Worm (Caenorhabditis elegans) whole organism, young adult: ENCODE measurements around the gene D2096.7.
A peak's percentile ranks its signal among the peaks of the same experiment; 100 is the strongest.

ENCODE experiments used
- B0019.2 ChIP-seq: fragments of 200-800 bp; sonication (Bioruptor generic); conservative IDR thresholded peaks from 2 replicates; pipeline ENCODE4 v1.3.6; 2022; ENCODE audit warnings: missing genetic modification reagents, missing genetic modification characterization, missing compliant biosample characterization
- B0336.3 ChIP-seq: fragments of 200-800 bp; sonication (Bioruptor generic); IDR thresholded peaks from 2 replicates; pipeline ENCODE4 v1.3.6; 2022; ENCODE audit warnings: missing genetic modification characterization, missing compliant biosample characterization
- C17E4.6 ChIP-seq: fragments of 200-800 bp; sonication (Bioruptor generic); IDR thresholded peaks from 2 replicates; pipeline ENCODE4 v1.3.6; 2022; ENCODE audit warnings: missing genetic modification reagents, missing genetic modification characterization, missing compliant biosample characterization
- D2030.7 ChIP-seq: fragments of 200-800 bp; sonication (Bioruptor generic); IDR thresholded peaks from 2 replicates; pipeline ENCODE4 v1.3.6; 2022; ENCODE audit warnings: missing genetic modification reagents, missing genetic modification characterization, missing compliant biosample characterization
- F23B12.7 ChIP-seq: sonication (generic microtip); optimal IDR thresholded peaks from 2 replicates; lab custom pipeline; 2017; ENCODE audit warnings: missing genetic modification characterization, mild to moderate bottlenecking, missing compliant biosample characterization, antibody characterized with exemption, moderate library complexity; ENCODE audit not compliant: insufficient read depth
- F37B4.10 ChIP-seq: fragments of 200-800 bp; sonication (Bioruptor generic); IDR thresholded peaks from 2 replicates; pipeline ENCODE4 v1.3.6; 2022; ENCODE audit warnings: missing genetic modification characterization, missing compliant biosample characterization
- T07F8.4 ChIP-seq: sonication (generic microtip); optimal IDR thresholded peaks from 2 replicates; lab custom pipeline; 2016; ENCODE audit warnings: mild to moderate bottlenecking, missing genetic modification characterization, moderate library complexity, missing compliant biosample characterization
- Y53G8AR.9 ChIP-seq: fragments of 200-800 bp; sonication (Bioruptor generic); conservative IDR thresholded peaks from 2 replicates; pipeline ENCODE4 v1.3.6; 2022; ENCODE audit warnings: missing genetic modification reagents, missing genetic modification characterization, missing compliant biosample characterization
- Y67H2A.10 ChIP-seq: fragments of 200-800 bp; sonication (Bioruptor generic); conservative IDR thresholded peaks from 2 replicates; pipeline ENCODE4 v1.3.6; 2022; ENCODE audit warnings: missing genetic modification reagents, missing genetic modification characterization, missing compliant biosample characterization
- Y95B8A.8 ChIP-seq: fragments of 200-800 bp; sonication (Bioruptor generic); IDR thresholded peaks from 2 replicates; pipeline ENCODE4 v1.3.6; 2022; ENCODE audit warnings: missing genetic modification reagents, missing genetic modification characterization, missing compliant biosample characterization
- ZK185.1 ChIP-seq: sonication (generic microtip); optimal IDR thresholded peaks from 2 replicates; lab custom pipeline; 2016; ENCODE audit warnings: mild to moderate bottlenecking, missing genetic modification characterization, missing compliant biosample characterization; ENCODE audit not compliant: poor library complexity, severe bottlenecking
- akir-1 ChIP-seq: fragments of 200-800 bp; sonication (Bioruptor generic); optimal IDR thresholded peaks from 2 replicates; lab custom pipeline; 2018; ENCODE audit warnings: mild to moderate bottlenecking, missing genetic modification characterization, moderate library complexity, missing compliant biosample characterization
- ama-1 ChIP-seq, 3 experiments: fragments of 150-350 bp in 1 of 3; sonication (generic microtip) in 2 of 3; optimal IDR thresholded peaks; 2 replicates each; lab custom pipeline; 2014 to 2018; ENCODE audit warnings: missing biosample characterization in 2 of 3, missing genetic modification characterization in 2 of 3, missing genetic modification reagents in 2 of 3
- attf-3 ChIP-seq: fragments of 200-800 bp; sonication (Bioruptor generic); conservative IDR thresholded peaks from 2 replicates; pipeline ENCODE4 v1.3.6; 2022; ENCODE audit warnings: missing genetic modification reagents, missing genetic modification characterization, missing compliant biosample characterization
- ccch-3 ChIP-seq: fragments of 200-800 bp; sonication (Bioruptor generic); optimal IDR thresholded peaks from 2 replicates; lab custom pipeline; 2018; ENCODE audit warnings: mild to moderate bottlenecking, missing genetic modification characterization, missing compliant biosample characterization
- cebp-2 ChIP-seq: fragments of 200-800 bp; sonication (Bioruptor generic); IDR thresholded peaks from 2 replicates; pipeline ENCODE4 v1.3.6; 2022; ENCODE audit warnings: missing genetic modification characterization, missing compliant biosample characterization
- ceh-100 ChIP-seq: fragments of 200-800 bp; sonication (Bioruptor generic); IDR thresholded peaks from 2 replicates; pipeline ENCODE4 v1.3.6; 2022; ENCODE audit warnings: missing genetic modification reagents, missing genetic modification characterization, missing compliant biosample characterization
- ceh-27 ChIP-seq: fragments of 200-800 bp; sonication (Bioruptor generic); optimal IDR thresholded peaks from 2 replicates; lab custom pipeline; 2018; ENCODE audit warnings: mild to moderate bottlenecking, missing genetic modification characterization, moderate library complexity, missing compliant biosample characterization
- die-1 ChIP-seq: sonication (generic microtip); optimal IDR thresholded peaks from 2 replicates; lab custom pipeline; 2016; ENCODE audit warnings: missing genotype, mild to moderate bottlenecking, missing genetic modification characterization, missing compliant biosample characterization
- dox-1 ChIP-seq: fragments of 200-800 bp; sonication (Bioruptor generic); IDR thresholded peaks from 2 replicates; pipeline ENCODE4 v1.3.6; 2022; ENCODE audit warnings: missing genetic modification reagents, missing genetic modification characterization, missing compliant biosample characterization
- dpl-1 ChIP-seq: fragments of 150-350 bp; optimal IDR thresholded peaks from 2 replicates; lab custom pipeline; 2014; ENCODE audit warnings: missing biosample characterization, missing genetic modification reagents, missing genetic modification characterization
- efl-1 ChIP-seq: fragments of 150-350 bp; optimal IDR thresholded peaks from 2 replicates; lab custom pipeline; 2014; ENCODE audit warnings: missing biosample characterization, missing genetic modification reagents, missing genetic modification characterization
- egrh-3 ChIP-seq: fragments of 200-800 bp; sonication (Bioruptor generic); IDR thresholded peaks from 2 replicates; pipeline ENCODE4 v1.3.6; 2022; ENCODE audit warnings: missing genetic modification reagents, missing genetic modification characterization, missing compliant biosample characterization
- him-1 ChIP-seq: sonication (generic microtip); optimal IDR thresholded peaks from 2 replicates; lab custom pipeline; 2016; ENCODE audit warnings: missing genotype, missing genetic modification reagents, missing genetic modification characterization, missing compliant biosample characterization
- hlh-12 ChIP-seq: sonication (generic microtip); optimal IDR thresholded peaks from 2 replicates; lab custom pipeline; 2016; ENCODE audit warnings: missing genetic modification characterization, missing compliant biosample characterization
- hlh-26 ChIP-seq: fragments of 200-800 bp; sonication (Bioruptor generic); conservative IDR thresholded peaks from 2 replicates; pipeline ENCODE4 v1.3.6; 2022; ENCODE audit warnings: missing genetic modification reagents, missing genetic modification characterization, missing compliant biosample characterization
- hmg-1.2 ChIP-seq: fragments of 200-800 bp; sonication (Bioruptor generic); IDR thresholded peaks from 2 replicates; pipeline ENCODE4 v1.3.6; 2022; ENCODE audit warnings: missing genetic modification reagents, missing genetic modification characterization, missing compliant biosample characterization
- hsf-1 ChIP-seq: fragments of 200-800 bp; sonication (Bioruptor generic); IDR thresholded peaks from 2 replicates; pipeline ENCODE4 v1.3.6; 2022; ENCODE audit warnings: missing genetic modification reagents, missing genetic modification characterization, missing compliant biosample characterization
- lir-1 ChIP-seq: fragments of 200-800 bp; sonication (Bioruptor generic); conservative IDR thresholded peaks from 2 replicates; pipeline ENCODE4 v1.3.6; 2022; ENCODE audit warnings: missing genetic modification reagents, missing genetic modification characterization, missing compliant biosample characterization
- lsy-27 ChIP-seq: sonication (generic microtip); optimal IDR thresholded peaks from 2 replicates; lab custom pipeline; 2017; ENCODE audit warnings: missing genetic modification characterization, mild to moderate bottlenecking, missing compliant biosample characterization, antibody characterized with exemption, missing genotype, borderline replicate concordance; ENCODE audit not compliant: insufficient read depth
- madf-10 ChIP-seq: sonication (generic microtip); optimal IDR thresholded peaks from 2 replicates; lab custom pipeline; 2016; ENCODE audit warnings: mild to moderate bottlenecking, missing genetic modification characterization, missing compliant biosample characterization
- madf-6 ChIP-seq: fragments of 200-800 bp; sonication (Bioruptor generic); IDR thresholded peaks from 2 replicates; pipeline ENCODE4 v1.3.6; 2022; ENCODE audit warnings: missing genetic modification reagents, missing genetic modification characterization, missing compliant biosample characterization
- madf-8 ChIP-seq: fragments of 200-800 bp; sonication (Bioruptor generic); conservative IDR thresholded peaks from 2 replicates; pipeline ENCODE4 v1.3.6; 2022; ENCODE audit warnings: missing genetic modification reagents, missing genetic modification characterization, missing compliant biosample characterization
- nfyb-1 ChIP-seq: fragments of 200-800 bp; sonication (Bioruptor generic); IDR thresholded peaks from 2 replicates; pipeline ENCODE4 v1.3.6; 2022; ENCODE audit warnings: missing genetic modification reagents, missing genetic modification characterization, missing compliant biosample characterization
- nhr-179 ChIP-seq: sonication (generic microtip); optimal IDR thresholded peaks from 2 replicates; lab custom pipeline; 2016; ENCODE audit warnings: mild to moderate bottlenecking, missing genetic modification characterization, missing compliant biosample characterization
- nhr-80 ChIP-seq: sonication (generic microtip); optimal IDR thresholded peaks from 2 replicates; lab custom pipeline; 2016; ENCODE audit warnings: missing genetic modification characterization, missing compliant biosample characterization
- rcor-1 ChIP-seq: fragments of 200-800 bp; sonication (Bioruptor generic); IDR thresholded peaks from 2 replicates; pipeline ENCODE4 v1.3.6; 2022; ENCODE audit warnings: missing genetic modification reagents, missing genetic modification characterization, missing compliant biosample characterization
- rec-8 ChIP-seq, 2 experiments: sonication (generic microtip); optimal IDR thresholded peaks; 2 replicates each; lab custom pipeline; 2016; ENCODE audit warnings: mild to moderate bottlenecking in 2 of 2, missing genetic modification characterization in 2 of 2, missing genetic modification reagents in 2 of 2, missing genotype in 2 of 2, missing biosample characterization in 1 of 2, missing compliant biosample characterization in 1 of 2, moderate library complexity in 1 of 2
- sdz-38 ChIP-seq: sonication (generic microtip); optimal IDR thresholded peaks from 2 replicates; lab custom pipeline; 2016; ENCODE audit warnings: missing genotype, missing genetic modification characterization, missing compliant biosample characterization
- sea-2 ChIP-seq: fragments of 200-800 bp; sonication (Bioruptor generic); IDR thresholded peaks from 2 replicates; pipeline ENCODE4 v1.3.6; 2022; ENCODE audit warnings: missing genetic modification characterization, missing compliant biosample characterization
- snpc-4 ChIP-seq, 5 experiments: fragments of 150-350 bp in 1 of 5; sonication (generic microtip) in 4 of 5; optimal IDR thresholded peaks; 2 replicates each; lab custom pipeline; 2014 to 2018; ENCODE audit warnings: missing genetic modification characterization in 5 of 5, missing biosample characterization in 3 of 5, antibody characterized with exemption in 2 of 5, mild to moderate bottlenecking in 2 of 5, missing compliant biosample characterization in 2 of 5, missing genotype in 2 of 5, moderate library complexity in 2 of 5, missing genetic modification reagents in 1 of 5
- tbp1 ChIP-seq: fragments of 200-800 bp; sonication (Bioruptor generic); optimal IDR thresholded peaks from 2 replicates; lab custom pipeline; 2018; ENCODE audit warnings: mild to moderate bottlenecking, missing genetic modification characterization, missing compliant biosample characterization
- zfh-2 ChIP-seq: fragments of 200-800 bp; sonication (Bioruptor generic); conservative IDR thresholded peaks from 2 replicates; pipeline ENCODE4 v1.3.6; 2022; ENCODE audit warnings: missing genetic modification reagents, missing genetic modification characterization, missing compliant biosample characterization
- ztf-22 ChIP-seq: fragments of 200-800 bp; sonication (Bioruptor generic); optimal IDR thresholded peaks from 2 replicates; lab custom pipeline; 2018; ENCODE audit warnings: mild to moderate bottlenecking, missing genetic modification characterization, moderate library complexity, missing compliant biosample characterization
- ztf-26 ChIP-seq: sonication (generic microtip); optimal IDR thresholded peaks from 2 replicates; lab custom pipeline; 2017; ENCODE audit warnings: missing genetic modification characterization, missing compliant biosample characterization
- ztf-28 ChIP-seq: fragments of 200-800 bp; sonication (Bioruptor generic); IDR thresholded peaks from 2 replicates; pipeline ENCODE4 v1.3.6; 2022; ENCODE audit warnings: missing genetic modification reagents, missing genetic modification characterization, missing compliant biosample characterization
- ztf-6 ChIP-seq: fragments of 200-800 bp; sonication (Bioruptor generic); IDR thresholded peaks from 2 replicates; pipeline ENCODE4 v1.3.6; 2022; ENCODE audit warnings: missing genetic modification reagents, missing genetic modification characterization, missing compliant biosample characterization

Gene D2096.7

ce11 chrIV:8377501-8377900 lies at the start of gene D2096.7 (continued):
- TF ChIP-seq rec-8 (tag; optimal IDR thresholded peaks at IDR 0.05; lab: Kevin White, UChicago) (no peak), hlh-12 (tag; lab: Kevin White, UChicago) (no peak), ama-1 (optimal IDR thresholded peaks at IDR 0.05; lab: Kevin White, UChicago) (peak; percentile 74), ama-1 (GFP tag; optimal IDR thresholded peaks at IDR 0.05; lab: Kevin White, UChicago) (peak; percentile 76 to 95), Y95B8A.8 (GFP tag; lab: Robert Waterston, UW) (peak; percentile 64; the same call in 1 of the 2 replicates), B0019.2 (GFP tag; lab: Robert Waterston, UW) (no peak), C17E4.6 (GFP tag; lab: Robert Waterston, UW) (peak; percentile 76), cebp-2 (GFP tag; lab: Robert Waterston, UW) (peak; percentile 70; the same call in 1 of the 2 replicates), madf-6 (GFP tag; lab: Robert Waterston, UW) (peak; percentile 86), D2030.7 (GFP tag; lab: Robert Waterston, UW) (peak; percentile 15; the same call in 1 of the 2 replicates), T07F8.4 (tag; lab: Kevin White, UChicago) (no peak), ZK185.1 (tag; lab: Kevin White, UChicago) (peak; percentile 32), B0336.3 (peak; percentile 96), snpc-4 (GFP tag; optimal IDR thresholded peaks at IDR 0.05; lab: Kevin White, UChicago) (no peak), snpc-4 (tag; optimal IDR thresholded peaks at IDR 0.05; lab: Kevin White, UChicago) (peak in 2 of 4 experiments; percentile 67 to 72), rcor-1 (peak; percentile 60), dpl-1 (no peak), F37B4.10 (GFP tag; lab: Robert Waterston, UW) (0 out of 2 replicates have a peak, but pooled peaks have one; percentile 88), Y67H2A.10 (GFP tag; lab: Robert Waterston, UW) (no peak), die-1 (tag; lab: Kevin White, UChicago) (peak; percentile 78), nhr-80 (tag; lab: Kevin White, UChicago) (no peak), lsy-27 (tag; lab: Kevin White, UChicago) (no peak), efl-1 (GFP tag; lab: Kevin White, UChicago) (no peak), akir-1 (GFP tag; lab: Kevin White, UChicago) (no peak), madf-10 (tag; lab: Kevin White, UChicago) (no peak), ccch-3 (GFP tag; lab: Kevin White, UChicago) (no peak), hsf-1 (GFP tag; lab: Robert Waterston, UW) (peak; percentile 91), hmg-1.2 (GFP tag; lab: Robert Waterston, UW) (peak; percentile 54; the same call in 1 of the 2 replicates), ztf-28 (GFP tag; lab: Robert Waterston, UW) (no peak), lir-1 (GFP tag; lab: Robert Waterston, UW) (no peak), F23B12.7 (tag; lab: Kevin White, UChicago) (no peak), dox-1 (peak; percentile 70), Y53G8AR.9 (GFP tag; lab: Robert Waterston, UW) (peak; percentile 89), sea-2 (GFP tag; lab: Robert Waterston, UW) (no peak), zfh-2 (no peak), madf-8 (GFP tag; lab: Robert Waterston, UW) (no peak; the same call in 1 of the 2 replicates), ztf-6 (GFP tag; lab: Robert Waterston, UW) (no peak), sdz-38 (tag; lab: Kevin White, UChicago) (no peak), tbp1 (GFP tag; lab: Kevin White, UChicago) (peak; percentile 72), attf-3 (GFP tag; lab: Robert Waterston, UW) (no peak), ztf-26 (tag; lab: Kevin White, UChicago) (no peak), nhr-179 (tag; lab: Kevin White, UChicago) (no peak), ceh-100 (GFP tag; lab: Robert Waterston, UW) (peak; percentile 74), him-1 (tag; lab: Kevin White, UChicago) (peak; percentile 80), nfyb-1 (peak; percentile 82), ceh-27 (GFP tag; lab: Kevin White, UChicago) (no peak), egrh-3 (GFP tag; lab: Robert Waterston, UW) (no peak), ztf-22 (GFP tag; lab: Kevin White, UChicago) (peak; percentile 10), hlh-26 (peak; percentile 68; the same call in 1 of the 2 replicates)
